Fruit fly (Drosophila melanogaster) whole organism: ENCODE data around the gene Gyf.
"Not testable (repeated sequence)": the region's sequence is repeated elsewhere in the genome, so short reads cannot be mapped to it uniquely, and the experiment has no call there.

Experiments used
- CG8478 ChIP-seq: fragments of >200 bp; optimal IDR thresholded peaks from 2 replicates; lab custom pipeline; 2018; ENCODE audit warnings: inconsistent platforms
- Dll ChIP-seq: fragments of >200 bp; optimal IDR thresholded peaks from 2 replicates; lab custom pipeline; 2017
- EcR ChIP-seq, 2 experiments: fragments of >200 bp; optimal IDR thresholded peaks; 2 replicates each; lab custom pipeline; 2017; ENCODE audit warnings: missing biosample characterization in 2 of 2, missing genetic modification characterization in 2 of 2, missing genetic modification reagents in 2 of 2
- pan ChIP-seq: fragments of >200 bp; optimal IDR thresholded peaks from 2 replicates; lab custom pipeline; 2017
- psq ChIP-seq: fragments of >200 bp; optimal IDR thresholded peaks from 2 replicates; lab custom pipeline; 2017
- usp ChIP-seq: fragments of >200 bp; optimal IDR thresholded peaks from 2 replicates; lab custom pipeline; 2017; ENCODE audit warnings: missing biosample characterization, missing genetic modification characterization, mixed read lengths

The Gyf gene

DNA sequence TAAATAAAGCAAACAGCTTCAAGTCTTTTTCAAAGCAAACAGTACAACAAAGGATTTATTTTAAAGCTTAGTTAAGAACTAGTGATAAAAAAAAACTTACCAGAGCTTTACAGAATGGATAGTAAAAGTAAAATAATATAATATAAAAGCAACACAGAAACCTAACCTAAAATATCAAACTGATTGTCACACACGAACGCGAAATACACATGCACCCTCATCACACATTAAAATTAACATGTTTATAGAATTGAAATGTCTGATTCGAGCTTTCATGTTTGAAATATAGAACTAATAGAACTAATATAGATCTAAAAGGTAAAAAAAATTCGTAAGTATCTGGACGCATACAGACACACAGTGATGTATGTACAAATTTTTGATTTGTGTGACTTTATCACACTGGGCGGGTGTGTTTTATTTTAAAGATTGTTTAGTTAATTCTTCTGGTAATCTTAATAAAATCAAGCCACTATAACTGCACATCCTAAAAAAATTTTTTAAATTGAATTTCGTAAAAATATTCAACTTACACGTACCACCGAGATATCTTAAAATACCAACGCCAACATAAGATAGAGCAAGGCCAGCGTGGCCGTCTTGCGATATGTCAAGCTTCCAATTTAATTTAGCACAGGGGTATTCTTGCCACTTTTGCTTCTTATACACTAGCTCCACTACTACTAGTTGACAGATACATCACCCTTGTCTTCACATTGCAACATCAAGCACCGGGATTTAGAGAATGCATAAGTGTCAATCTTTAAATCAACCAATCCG, at the start of gene Gyf:
Gene Gyf (minus strand): TSS at position 589 of the 780 bp plus-strand sequence.
- TF ChIP-seq EcR (GFP tag; optimal IDR thresholded peaks at IDR 0.05; lab: Kevin White, UChicago) (no peak), psq (lab: Kevin White, UChicago) (no peak), Dll (lab: Kevin White, UChicago) (no peak), usp (GFP tag; lab: Kevin White, UChicago) (no peak), pan (lab: Kevin White, UChicago) (no peak), CG8478 (lab: Kevin White, UChicago) (no peak)

DNA sequence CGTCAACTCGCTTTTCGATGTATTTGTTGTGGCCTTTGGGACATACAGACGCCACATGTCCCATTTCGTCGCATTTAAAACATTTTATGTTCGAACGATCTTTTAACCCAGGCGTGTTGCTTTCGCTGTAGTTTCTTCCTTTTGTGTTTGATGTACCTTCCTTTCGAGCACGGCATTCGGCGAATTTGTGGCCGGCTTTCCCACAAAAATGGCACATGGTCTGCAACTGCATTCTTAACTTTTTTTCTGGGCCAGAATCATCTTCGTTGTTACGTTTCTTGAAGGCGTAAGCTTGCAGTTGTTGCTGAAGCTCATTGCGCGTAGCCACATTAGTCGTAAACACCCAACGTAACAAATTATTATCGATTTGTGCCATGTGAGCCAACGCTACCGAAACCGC, 45.4 kb upstream of the Gyf start, which contains the start of gene unc-13:
Gene unc-13 (minus strand): TSS at position 101 of the 400 bp plus-strand sequence.
- not testable (repeated sequence) for TF ChIP-seq CG8478, Dll, psq (lab: Kevin White, UChicago)

DNA sequence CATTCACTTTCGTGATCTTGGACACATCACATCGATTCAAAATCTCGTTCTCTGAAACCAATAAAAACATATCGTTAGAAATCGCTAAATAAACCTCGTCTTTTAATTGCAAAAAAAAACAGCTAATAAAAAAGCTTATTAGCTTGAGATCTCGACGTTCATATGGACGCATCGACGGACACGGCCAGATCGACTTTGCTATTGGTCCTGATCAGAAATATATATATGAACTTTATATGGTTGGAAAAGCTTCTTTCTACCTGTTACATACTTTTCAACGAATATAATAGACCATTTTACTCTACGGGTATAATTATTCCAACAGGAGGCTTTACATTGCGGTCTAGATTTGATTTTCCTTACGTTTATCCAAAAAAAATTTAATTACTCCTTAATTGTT, 42.3 kb upstream of the Gyf start:
- no peak for TF ChIP-seq CG8478 (lab: Kevin White, UChicago)
- TF ChIP-seq psq (lab: Kevin White, UChicago) = no peak
- TF ChIP-seq pan (lab: Kevin White, UChicago) = no peak
- no peak for TF ChIP-seq EcR (GFP tag; optimal IDR thresholded peaks at IDR 0.05; lab: Kevin White, UChicago)
- TF ChIP-seq usp (GFP tag; lab: Kevin White, UChicago) = no peak
- no peak for TF ChIP-seq Dll (lab: Kevin White, UChicago)

DNA sequence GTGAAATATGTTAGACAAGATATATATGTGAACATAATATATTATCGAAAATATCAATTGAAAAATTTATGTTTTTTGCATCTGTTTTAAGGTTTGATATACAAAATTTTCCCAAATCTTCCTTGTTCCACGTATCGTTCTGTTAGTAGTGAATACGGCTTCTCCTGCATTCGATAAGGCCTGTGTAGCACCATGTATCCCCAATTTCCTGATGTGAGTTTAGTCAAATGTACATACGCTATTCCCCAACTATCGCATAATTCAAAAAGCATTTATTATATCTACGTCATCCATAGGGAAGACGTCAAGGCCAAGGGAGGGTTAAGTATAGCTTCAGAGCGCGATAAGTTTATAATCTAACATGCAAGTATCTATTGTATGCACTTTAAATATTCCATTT, 37.8 kb upstream of the Gyf start:
- TF ChIP-seq pan (lab: Kevin White, UChicago) = no peak

- no peak for TF ChIP-seq EcR (GFP tag; optimal IDR thresholded peaks at IDR 0.05; lab: Kevin White, UChicago)
- TF ChIP-seq pan (lab: Kevin White, UChicago) = no peak
- no peak for TF ChIP-seq psq (lab: Kevin White, UChicago)
- TF ChIP-seq usp (GFP tag; lab: Kevin White, UChicago) = no peak
- TF ChIP-seq CG8478 (lab: Kevin White, UChicago) = no peak
- TF ChIP-seq Dll (lab: Kevin White, UChicago) = no peak
Observed at dm6 chr4:896134-896533, 29.3 kb upstream of the Gyf start.

DNA sequence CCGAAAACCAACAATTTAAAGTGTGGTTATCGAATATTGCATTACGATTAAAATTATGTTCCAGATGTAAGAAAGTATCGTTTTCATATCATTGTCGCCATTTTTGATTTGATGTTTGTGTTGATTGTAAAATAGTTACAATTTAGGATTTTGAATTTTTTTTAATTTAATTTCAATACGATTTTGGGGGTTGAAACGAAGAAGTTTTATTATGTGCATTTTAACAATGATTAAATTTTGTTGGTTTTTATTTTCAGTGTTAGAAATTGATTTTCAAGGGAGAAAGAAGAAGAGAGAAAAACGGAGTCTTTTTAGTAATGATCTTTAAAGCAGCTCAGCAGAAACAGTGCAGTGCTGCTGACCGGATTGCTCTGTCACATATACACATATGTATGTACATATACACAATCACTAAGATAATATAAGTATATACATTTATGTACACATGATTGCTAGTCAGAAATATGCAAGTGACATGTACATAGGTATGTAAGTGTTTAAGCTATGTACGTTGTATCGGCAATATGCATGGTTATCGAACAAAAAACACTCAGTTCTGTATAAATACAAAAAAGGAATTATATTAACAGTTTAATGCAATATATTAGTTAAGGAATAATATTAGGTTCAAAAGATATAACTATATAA, 12.4 kb upstream of the Gyf start:
- TF ChIP-seq psq (lab: Kevin White, UChicago) = no peak
- TF ChIP-seq pan (lab: Kevin White, UChicago) = no peak
- TF ChIP-seq EcR (GFP tag; optimal IDR thresholded peaks at IDR 0.05; lab: Kevin White, UChicago) = no peak
- no peak for TF ChIP-seq Dll (lab: Kevin White, UChicago)
- TF ChIP-seq CG8478 (lab: Kevin White, UChicago) = no peak
- no peak for TF ChIP-seq usp (GFP tag; lab: Kevin White, UChicago)

- no peak for TF ChIP-seq Dll (lab: Kevin White, UChicago)
- TF ChIP-seq CG8478 (lab: Kevin White, UChicago) = no peak
- TF ChIP-seq EcR (GFP tag; optimal IDR thresholded peaks at IDR 0.05; lab: Kevin White, UChicago) = no peak
- TF ChIP-seq psq (lab: Kevin White, UChicago) = no peak
- TF ChIP-seq pan (lab: Kevin White, UChicago) = no peak
- no peak for TF ChIP-seq usp (GFP tag; lab: Kevin White, UChicago)
Observed at dm6 chr4:867937-868336, 1.1 kb upstream of the Gyf start.

DNA sequence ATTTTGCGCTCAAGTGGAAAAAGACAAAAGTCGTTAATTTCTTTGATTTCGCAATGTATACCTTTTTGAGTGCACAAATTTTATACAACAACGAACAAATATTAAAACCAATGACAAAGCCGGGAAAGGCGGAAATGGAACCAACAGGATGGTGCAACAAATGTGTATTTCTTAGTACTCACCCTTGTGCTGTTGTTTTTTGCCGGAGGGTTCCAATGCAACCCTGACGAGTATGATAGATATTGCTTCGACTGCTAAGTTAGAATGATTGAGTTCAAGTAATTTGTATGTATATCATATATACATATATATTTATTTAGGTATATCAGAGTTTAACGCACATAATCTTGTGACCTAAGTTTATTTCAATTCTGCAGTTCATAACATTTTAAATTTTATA, 11.8 kb downstream of the Gyf start:
- TF ChIP-seq EcR (GFP tag; optimal IDR thresholded peaks at IDR 0.05; lab: Kevin White, UChicago) = no peak
- TF ChIP-seq pan (lab: Kevin White, UChicago) = no peak
- no peak for TF ChIP-seq psq (lab: Kevin White, UChicago)
- no peak for TF ChIP-seq Dll (lab: Kevin White, UChicago)

DNA sequence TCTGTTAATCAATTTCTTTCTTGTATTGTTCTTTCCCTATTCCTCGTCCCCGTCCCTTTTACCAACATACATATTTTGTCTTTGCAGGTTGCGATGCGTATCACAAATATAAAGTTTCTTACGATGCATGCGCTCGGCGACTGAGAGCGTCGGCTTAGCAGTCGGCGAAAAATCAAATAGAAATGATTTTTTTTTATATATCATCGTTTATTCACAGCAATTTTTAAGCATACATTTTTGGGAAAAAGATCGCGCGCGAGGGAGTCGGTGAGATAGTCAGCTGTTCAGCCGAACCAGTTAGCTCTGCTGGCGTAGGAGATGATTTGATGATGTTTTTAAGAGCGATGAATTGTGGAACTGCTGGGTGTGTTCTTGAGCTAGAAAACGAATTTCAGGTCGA, 13.5 kb downstream of the Gyf start:
- TF ChIP-seq pan (lab: Kevin White, UChicago) (no peak), EcR (GFP tag; optimal IDR thresholded peaks at IDR 0.05; lab: Kevin White, UChicago) (no peak), CG8478 (lab: Kevin White, UChicago) (no peak), Dll (lab: Kevin White, UChicago) (no peak), usp (GFP tag; lab: Kevin White, UChicago) (no peak), psq (lab: Kevin White, UChicago) (no peak)

- TF ChIP-seq Dll (lab: Kevin White, UChicago) = no peak
- no peak for TF ChIP-seq CG8478 (lab: Kevin White, UChicago)
- TF ChIP-seq EcR (GFP tag; optimal IDR thresholded peaks at IDR 0.05; lab: Kevin White, UChicago) = no peak
- no peak for TF ChIP-seq psq (lab: Kevin White, UChicago)
- no peak for TF ChIP-seq pan (lab: Kevin White, UChicago)
- TF ChIP-seq usp (GFP tag; lab: Kevin White, UChicago) = no peak
Observed at dm6 chr4:852339-852738, 14.5 kb downstream of the Gyf start.

- TF ChIP-seq pan (lab: Kevin White, UChicago) (no peak), EcR (GFP tag; optimal IDR thresholded peaks at IDR 0.05; lab: Kevin White, UChicago) (no peak), Dll (lab: Kevin White, UChicago) (no peak)
Observed at dm6 chr4:851131-851530, 15.7 kb downstream of the Gyf start.

DNA sequence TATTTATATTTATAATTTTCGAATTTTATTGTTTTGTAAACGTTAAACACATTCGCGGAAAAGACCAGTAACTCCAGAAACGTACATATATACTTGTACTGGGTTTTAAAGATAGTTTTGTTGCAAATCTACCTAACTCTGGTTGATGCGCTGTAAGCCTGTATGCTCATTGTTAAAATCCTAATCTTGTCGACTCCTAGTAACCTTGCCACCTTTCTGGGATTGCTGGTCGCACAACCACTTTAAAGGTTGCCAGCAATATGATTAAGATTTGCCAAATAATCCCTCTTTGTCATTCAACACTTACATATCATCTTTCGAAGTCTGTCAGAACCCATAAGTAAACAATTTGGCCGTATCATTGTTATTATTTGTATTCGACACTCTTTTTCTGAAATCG, 20.7 kb downstream of the Gyf start:
- TF ChIP-seq usp (GFP tag; lab: Kevin White, UChicago) = no peak
- TF ChIP-seq Dll (lab: Kevin White, UChicago) = no peak
- TF ChIP-seq psq (lab: Kevin White, UChicago) = no peak
- TF ChIP-seq pan (lab: Kevin White, UChicago) = no peak
- no peak for TF ChIP-seq EcR (GFP tag; optimal IDR thresholded peaks at IDR 0.05; lab: Kevin White, UChicago)
- TF ChIP-seq CG8478 (lab: Kevin White, UChicago) = no peak
